Fruit fly (Drosophila melanogaster) whole organism, wandering third instar larva: ENCODE measurements around the gene pigeon.
A peak's percentile ranks its signal among the peaks of the same experiment; 100 is the strongest.

Experiments
- Abd-B ChIP-seq: fragments of >200 bp; optimal IDR thresholded peaks from 2 replicates; lab custom pipeline; 2017; ENCODE audit warnings: missing biosample characterization, missing genetic modification characterization
- CG32264 ChIP-seq: fragments of 200-800 bp; sonication (Bioruptor generic); optimal IDR thresholded peaks from 2 replicates; lab custom pipeline; 2016; ENCODE audit warnings: missing biosample characterization, missing genetic modification characterization
- CG9705 ChIP-seq: fragments of 200-800 bp; sonication (Bioruptor generic); optimal IDR thresholded peaks from 2 replicates; lab custom pipeline; 2018; ENCODE audit warnings: missing biosample characterization, mild to moderate bottlenecking, missing genetic modification characterization
- CrebA ChIP-seq: fragments of 200-800 bp; sonication (Bioruptor generic); optimal IDR thresholded peaks from 2 replicates; lab custom pipeline; 2016; ENCODE audit warnings: missing biosample characterization, mild to moderate bottlenecking, missing genetic modification characterization, borderline replicate concordance
- Dfd ChIP-seq: fragments of >200 bp; optimal IDR thresholded peaks from 2 replicates; lab custom pipeline; 2017; ENCODE audit warnings: missing biosample characterization, missing genetic modification characterization
- Dif ChIP-seq: fragments of 200-275, 200-300 bp; sonication (Bioruptor generic); optimal IDR thresholded peaks from 2 replicates; lab custom pipeline; 2018; ENCODE audit warnings: missing biosample characterization, missing genetic modification characterization; ENCODE audit not compliant: partially characterized antibody
- GATAd ChIP-seq: sonication (Bioruptor generic); optimal IDR thresholded peaks from 2 replicates; lab custom pipeline; 2016; ENCODE audit warnings: missing biosample characterization, missing genetic modification characterization
- HLH106 ChIP-seq: fragments of 200-800 bp; optimal IDR thresholded peaks from 3 replicates; lab custom pipeline; 2019; ENCODE audit warnings: missing biosample characterization, mild to moderate bottlenecking, missing genetic modification characterization, moderate library complexity
- Hnf4 ChIP-seq: fragments of 200-800 bp; sonication (Bioruptor generic); optimal IDR thresholded peaks from 2 replicates; lab custom pipeline; 2016; ENCODE audit warnings: missing biosample characterization, mild to moderate bottlenecking, missing genetic modification characterization
- Hr78 ChIP-seq: fragments of >200 bp; optimal IDR thresholded peaks from 2 replicates; lab custom pipeline; 2017; ENCODE audit warnings: missing biosample characterization, missing genetic modification characterization
- Hr83 ChIP-seq: fragments of 200-300 bp; sonication (Bioruptor generic); optimal IDR thresholded peaks from 2 replicates; lab custom pipeline; 2016; ENCODE audit warnings: missing biosample characterization, mild to moderate bottlenecking, missing genetic modification characterization, moderate library complexity; ENCODE audit not compliant: poor library complexity, severe bottlenecking
- Jra ChIP-seq: sonication (Bioruptor generic); optimal IDR thresholded peaks from 2 replicates; lab custom pipeline; 2016; ENCODE audit warnings: missing biosample characterization, missing genetic modification characterization
- Mio ChIP-seq: sonication (Bioruptor generic); optimal IDR thresholded peaks from 2 replicates; lab custom pipeline; 2016; ENCODE audit warnings: missing biosample characterization, missing genetic modification characterization
- Myc ChIP-seq: fragments of >200 bp; optimal IDR thresholded peaks from 2 replicates; lab custom pipeline; 2017
- N ChIP-seq: fragments of >200 bp; optimal IDR thresholded peaks from 2 replicates; lab custom pipeline; 2018; ENCODE audit warnings: missing biosample characterization, missing external identifiers, missing genetic modification characterization
- OdsH ChIP-seq: fragments of 200-800 bp; sonication (Bioruptor generic); optimal IDR thresholded peaks from 2 replicates; lab custom pipeline; 2016; ENCODE audit warnings: missing biosample characterization, mild to moderate bottlenecking, missing genetic modification characterization
- Rel ChIP-seq, 2 experiments: fragments of 200-800 bp; sonication (Bioruptor generic) in 1 of 2; optimal IDR thresholded peaks; 2 replicates in 1 of 2; 3 replicates in 1 of 2; lab custom pipeline; 2016 to 2019; ENCODE audit warnings: mild to moderate bottlenecking in 2 of 2, missing biosample characterization in 2 of 2, missing genetic modification characterization in 2 of 2, moderate library complexity in 1 of 2
- Sp1 ChIP-seq: fragments of 200-800 bp; sonication (Bioruptor generic); optimal IDR thresholded peaks from 3 replicates; lab custom pipeline; 2019; ENCODE audit warnings: missing biosample characterization, mild to moderate bottlenecking, missing genetic modification characterization, moderate library complexity
- Vsx2 ChIP-seq: fragments of 200-300, 225-300 bp; sonication (Bioruptor generic); optimal IDR thresholded peaks from 2 replicates; lab custom pipeline; 2018; ENCODE audit warnings: missing biosample characterization, missing genetic modification characterization; ENCODE audit not compliant: partially characterized antibody
- br ChIP-seq: fragments of 200-800 bp; sonication (Bioruptor generic); optimal IDR thresholded peaks from 2 replicates; lab custom pipeline; 2016; ENCODE audit warnings: missing biosample characterization, missing genetic modification characterization
- brk ChIP-seq: fragments of 200-800 bp; sonication (Bioruptor generic); optimal IDR thresholded peaks from 2 replicates; lab custom pipeline; 2016; ENCODE audit warnings: missing biosample characterization, mild to moderate bottlenecking, missing genetic modification characterization
- dl ChIP-seq, 2 experiments: fragments of 175-275, 200-275 bp in 1 of 2; fragments of 200-275 bp in 1 of 2; sonication (Bioruptor generic); optimal IDR thresholded peaks; lab custom pipeline; 2018; ENCODE audit warnings: mild to moderate bottlenecking in 2 of 2, missing biosample characterization in 2 of 2, missing genetic modification characterization in 2 of 2, moderate library complexity in 2 of 2; ENCODE audit not compliant: partially characterized antibody in 2 of 2, insufficient read depth in 1 of 2
- dmrt93B ChIP-seq: fragments of 200-800 bp; sonication (Bioruptor generic); optimal IDR thresholded peaks from 2 replicates; lab custom pipeline; 2018; ENCODE audit warnings: missing biosample characterization, mild to moderate bottlenecking, missing genetic modification characterization
- dsf ChIP-seq: sonication (Bioruptor generic); optimal IDR thresholded peaks from 2 replicates; lab custom pipeline; 2016; ENCODE audit warnings: missing biosample characterization, missing genetic modification characterization, borderline replicate concordance
- ey ChIP-seq: fragments of 200-800 bp; sonication (Bioruptor generic); optimal IDR thresholded peaks from 2 replicates; lab custom pipeline; 2016; ENCODE audit warnings: missing biosample characterization, missing genetic modification characterization
- foxo ChIP-seq, 2 experiments: fragments of 200-800 bp; sonication (Bioruptor generic); optimal IDR thresholded peaks; 2 replicates in 1 of 2; 3 replicates in 1 of 2; lab custom pipeline; 2016 to 2017; ENCODE audit warnings: missing biosample characterization in 2 of 2, missing genetic modification characterization in 2 of 2
- fru ChIP-seq: fragments of 200-800 bp; sonication (Bioruptor generic); optimal IDR thresholded peaks from 3 replicates; lab custom pipeline; 2016; ENCODE audit warnings: missing biosample characterization, mild to moderate bottlenecking, missing genetic modification characterization
- h ChIP-seq: fragments of 200-800 bp; sonication (Bioruptor generic); optimal IDR thresholded peaks from 3 replicates; lab custom pipeline; 2016; ENCODE audit warnings: missing biosample characterization, mild to moderate bottlenecking, missing genetic modification characterization
- jim ChIP-seq: fragments of 175-275, 200-325 bp; sonication (Bioruptor generic); optimal IDR thresholded peaks from 2 replicates; lab custom pipeline; 2016; ENCODE audit warnings: missing biosample characterization, mild to moderate bottlenecking, missing genetic modification characterization
- lola ChIP-seq: fragments of >200 bp; optimal IDR thresholded peaks from 2 replicates; lab custom pipeline; 2017; ENCODE audit warnings: missing biosample characterization, missing genetic modification characterization
- pan ChIP-seq: fragments of >200 bp; optimal IDR thresholded peaks from 2 replicates; lab custom pipeline; 2017
- psq ChIP-seq: fragments of 200-800 bp; sonication (Bioruptor generic); optimal IDR thresholded peaks from 3 replicates; lab custom pipeline; 2017; ENCODE audit warnings: missing biosample characterization, mild to moderate bottlenecking, missing genetic modification characterization, moderate library complexity
- rgr ChIP-seq: fragments of 200-800 bp; sonication (Bioruptor generic); optimal IDR thresholded peaks from 3 replicates; lab custom pipeline; 2016; ENCODE audit warnings: missing biosample characterization, mild to moderate bottlenecking, missing genetic modification characterization
- sage ChIP-seq: fragments of 200-800 bp; sonication (Bioruptor generic); optimal IDR thresholded peaks from 2 replicates; lab custom pipeline; 2016; ENCODE audit warnings: missing biosample characterization, mild to moderate bottlenecking, missing genetic modification characterization
- sv ChIP-seq: fragments of 200-800 bp; sonication (Bioruptor generic); optimal IDR thresholded peaks from 3 replicates; lab custom pipeline; 2016; ENCODE audit warnings: missing biosample characterization, missing genetic modification characterization
- tai ChIP-seq: sonication (Bioruptor generic); optimal IDR thresholded peaks from 2 replicates; lab custom pipeline; 2016; ENCODE audit warnings: missing biosample characterization, missing genetic modification characterization
- usp ChIP-seq: fragments of >200 bp; optimal IDR thresholded peaks from 2 replicates; lab custom pipeline; 2017; ENCODE audit warnings: missing biosample characterization, missing genetic modification characterization
- woc ChIP-seq: sonication (Bioruptor generic); optimal IDR thresholded peaks from 2 replicates; lab custom pipeline; 2016; ENCODE audit warnings: missing biosample characterization, mild to moderate bottlenecking, missing genetic modification characterization

The pigeon gene

DNA sequence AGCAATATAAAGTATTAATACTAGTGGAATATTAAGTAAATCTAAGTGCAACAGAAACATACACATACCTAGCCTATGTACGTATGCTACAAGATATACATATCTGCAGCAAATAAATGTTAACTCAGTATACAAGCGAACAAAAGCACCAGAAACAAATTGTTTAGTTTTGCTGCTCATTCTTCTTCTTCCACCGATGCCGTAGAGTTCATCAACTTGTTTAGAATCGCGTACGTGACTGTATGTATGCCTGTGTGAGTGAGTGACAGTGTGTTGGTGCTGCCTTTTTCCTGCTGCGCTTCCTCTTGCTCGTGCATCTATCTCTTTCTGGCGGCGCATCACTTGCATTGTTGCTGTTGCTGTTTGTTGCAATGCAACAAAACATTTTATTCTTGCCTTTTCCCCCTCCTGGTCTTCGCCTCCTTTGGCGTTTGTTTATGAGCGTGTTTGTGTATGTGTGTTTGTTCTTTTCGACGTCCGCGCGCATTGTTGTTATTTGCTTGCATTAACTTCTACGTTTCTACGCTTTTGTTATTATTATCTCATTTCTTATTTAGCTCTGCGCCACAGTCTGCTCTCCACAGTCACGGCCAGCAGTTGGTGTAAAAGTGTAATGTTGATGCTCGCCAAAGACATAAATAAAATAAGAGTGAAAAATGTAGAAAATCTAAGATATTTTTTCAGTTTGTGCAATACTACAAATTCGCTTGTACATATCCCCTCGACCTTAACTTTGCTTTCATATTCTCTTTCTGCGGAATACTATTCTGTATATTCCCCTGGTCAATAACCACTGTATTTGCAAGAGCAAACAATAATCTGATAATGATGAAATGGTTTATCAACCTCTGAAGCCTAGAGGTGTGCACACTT is 26.9 kb upstream of the pigeon start:
- TF ChIP-seq h (GFP tag; lab: Kevin White, UChicago) (peak; percentile 57), ey (peak; percentile 66), HLH106 (peak; percentile 47), jim (no peak), Vsx2 (GFP tag; lab: Kevin White, UChicago) (no peak), usp (no peak), br (GFP tag; lab: Kevin White, UChicago) (peak; percentile 61), dl (GFP tag; optimal IDR thresholded peaks at IDR 0.05; lab: Kevin White, UChicago; ENCODE audit: insufficient read depth in 1 of 2, partially characterized antibody in 2 of 2) (no peak), fru (GFP tag; lab: Kevin White, UChicago) (peak; percentile 59), Mio (GFP tag; lab: Kevin White, UChicago) (no peak), Myc (lab: Kevin White, UChicago) (no peak), sage (GFP tag; lab: Kevin White, UChicago) (no peak), tai (GFP tag; lab: Kevin White, UChicago) (peak; percentile 44), Hr83 (GFP tag; lab: Kevin White, UChicago) (peak; percentile 19), N (GFP tag; lab: Kevin White, UChicago) (no peak), foxo (GFP tag; optimal IDR thresholded peaks at IDR 0.05; lab: Kevin White, UChicago) (peak in 1 of 2 experiments; percentile 69), Jra (GFP tag; lab: Kevin White, UChicago) (peak; percentile 31), GATAd (GFP tag; lab: Kevin White, UChicago) (no peak), Sp1 (peak; percentile 34), woc (GFP tag; lab: Kevin White, UChicago) (peak; percentile 17), dmrt93B (peak; percentile 44), Hnf4 (GFP tag; lab: Kevin White, UChicago) (peak; percentile 30), Abd-B (GFP tag; lab: Kevin White, UChicago) (no peak), OdsH (peak; percentile 78), CrebA (GFP tag; lab: Kevin White, UChicago) (no peak), Dif (GFP tag; lab: Kevin White, UChicago) (no peak), Dfd (GFP tag; lab: Kevin White, UChicago) (no peak), sv (GFP tag; lab: Kevin White, UChicago) (no peak), Hr78 (no peak), pan (lab: Kevin White, UChicago) (no peak), dsf (no peak), brk (no peak), CG32264 (GFP tag; lab: Kevin White, UChicago) (peak; percentile 51), CG9705 (GFP tag; lab: Kevin White, UChicago) (no peak), lola (GFP tag; lab: Kevin White, UChicago) (no peak), rgr (GFP tag; lab: Kevin White, UChicago) (peak; percentile 72), psq (GFP tag; lab: Kevin White, UChicago) (peak; percentile 29), Rel (GFP tag; optimal IDR thresholded peaks at IDR 0.05; lab: Kevin White, UChicago) (no peak), Rel (tag; optimal IDR thresholded peaks at IDR 0.05; lab: Kevin White, UChicago) (no peak)
